Worm (Caenorhabditis elegans) whole organism, L4 larva: ENCODE measurements around the gene EGAP4.1.

Experiments used
- F37D6.2 ChIP-seq: sonication (generic microtip); optimal IDR thresholded peaks from 2 replicates; lab custom pipeline; 2016; ENCODE audit warnings: mild to moderate bottlenecking, missing genetic modification characterization, missing compliant biosample characterization
- R02D3.7 ChIP-seq: fragments of 150-350 bp; sonication (generic microtip); optimal IDR thresholded peaks from 3 replicates; lab custom pipeline; 2014; ENCODE audit warnings: missing biosample characterization, missing genetic modification characterization
- T20F7.1 ChIP-seq: fragments of 200-800 bp; sonication (Bioruptor generic); optimal IDR thresholded peaks from 2 replicates; lab custom pipeline; 2018; ENCODE audit warnings: mild to moderate bottlenecking, missing genetic modification characterization, missing compliant biosample characterization
- T26A8.4 ChIP-seq: fragments of 200-800 bp; sonication (Bioruptor generic); IDR thresholded peaks from 2 replicates; pipeline ENCODE4 v1.3.6; 2022; ENCODE audit warnings: missing genetic modification characterization, missing compliant biosample characterization
- Y105C5A.15 ChIP-seq: fragments of 200-800 bp; sonication (Bioruptor generic); IDR thresholded peaks from 2 replicates; pipeline ENCODE4 v1.3.6; 2022; ENCODE audit warnings: missing genetic modification characterization, missing compliant biosample characterization
- aha-1 ChIP-seq: fragments of 150-350 bp; peaks from one replicate; lab custom pipeline; 2014; ENCODE audit warnings: missing biosample characterization, missing genetic modification characterization
- aly-2 ChIP-seq: sonication (generic microtip); optimal IDR thresholded peaks from 2 replicates; lab custom pipeline; 2018; ENCODE audit warnings: missing biosample characterization, missing genetic modification characterization
- attf-4 ChIP-seq: sonication (generic microtip); optimal IDR thresholded peaks from 3 replicates; lab custom pipeline; 2017; ENCODE audit warnings: missing biosample characterization, missing genetic modification characterization
- ceh-62 ChIP-seq: sonication (generic microtip); optimal IDR thresholded peaks from 2 replicates; lab custom pipeline; 2017; ENCODE audit warnings: missing biosample characterization, missing genetic modification characterization
- ces-1 ChIP-seq: fragments of 150-350 bp; sonication (generic microtip); optimal IDR thresholded peaks from 4 replicates; lab custom pipeline; 2014; ENCODE audit warnings: missing biosample characterization, missing genetic modification reagents, missing genetic modification characterization
- ctbp-1 ChIP-seq: fragments of 200-800 bp; sonication (Bioruptor generic); IDR thresholded peaks from 2 replicates; pipeline ENCODE4 v1.3.6; 2022; ENCODE audit warnings: missing genetic modification reagents, missing genetic modification characterization, missing compliant biosample characterization
- daf-12 ChIP-seq: fragments of 150-350 bp; optimal IDR thresholded peaks from 2 replicates; lab custom pipeline; 2014; ENCODE audit warnings: missing biosample characterization, missing genetic modification reagents, missing genetic modification characterization
- daf-16 ChIP-seq, 3 experiments: sonication (generic microtip); optimal IDR thresholded peaks; 2 replicates each; lab custom pipeline; 2016 to 2017; ENCODE audit warnings: missing genetic modification characterization in 3 of 3, missing genetic modification reagents in 3 of 3, mild to moderate bottlenecking in 2 of 3, missing compliant biosample characterization in 2 of 3, missing biosample characterization in 1 of 3, moderate library complexity in 1 of 3
- daf-8 ChIP-seq: fragments of 200-800 bp; sonication (Bioruptor generic); IDR thresholded peaks from 2 replicates; pipeline ENCODE4 v1.3.6; 2022; ENCODE audit warnings: missing genetic modification characterization, missing compliant biosample characterization
- dmd-6 ChIP-seq: fragments of 200-800 bp; sonication (Bioruptor generic); IDR thresholded peaks from 2 replicates; pipeline ENCODE4 v1.3.6; 2022; ENCODE audit warnings: missing genetic modification reagents, missing genetic modification characterization, missing compliant biosample characterization
- dmd-8 ChIP-seq: fragments of 200-800 bp; sonication (Bioruptor generic); IDR thresholded peaks from 2 replicates; pipeline ENCODE4 v1.3.6; 2022; ENCODE audit warnings: missing genetic modification characterization, missing compliant biosample characterization
- dve-1 ChIP-seq: sonication (generic microtip); optimal IDR thresholded peaks from 2 replicates; lab custom pipeline; 2017; ENCODE audit warnings: antibody characterized with exemption, mild to moderate bottlenecking, missing genetic modification characterization, missing compliant biosample characterization; ENCODE audit not compliant: insufficient read depth
- fos-1 ChIP-seq: fragments of 150-350 bp; optimal IDR thresholded peaks from 2 replicates; lab custom pipeline; 2014; ENCODE audit warnings: missing biosample characterization, missing genetic modification characterization
- hif-1 ChIP-seq, 2 experiments: sonication (generic microtip); optimal IDR thresholded peaks; 2 replicates each; lab custom pipeline; 2016 to 2017; ENCODE audit warnings: missing compliant biosample characterization in 2 of 2, missing genetic modification characterization in 2 of 2, missing genetic modification reagents in 2 of 2, missing genotype in 2 of 2, mild to moderate bottlenecking in 1 of 2
- hlh-11 ChIP-seq: fragments of 200-800 bp; sonication (Bioruptor generic); optimal IDR thresholded peaks from 2 replicates; lab custom pipeline; 2018; ENCODE audit warnings: mild to moderate bottlenecking, missing genetic modification characterization, missing compliant biosample characterization
- jun-1 ChIP-seq: fragments of 150-350 bp; optimal IDR thresholded peaks from 2 replicates; lab custom pipeline; 2014; ENCODE audit warnings: missing biosample characterization, missing genetic modification reagents, missing genetic modification characterization
- lim-7 ChIP-seq: fragments of 200-800 bp; sonication (Bioruptor generic); IDR thresholded peaks from 2 replicates; pipeline ENCODE4 v1.3.6; 2022; ENCODE audit warnings: missing genetic modification characterization, missing compliant biosample characterization
- lsy-2 ChIP-seq, 2 experiments: fragments of 150-350 bp in 1 of 2; sonication (generic microtip) in 1 of 2; optimal IDR thresholded peaks; 2 replicates each; lab custom pipeline; 2014 to 2017; ENCODE audit warnings: missing biosample characterization in 2 of 2, missing genetic modification characterization in 2 of 2
- mdl-1 ChIP-seq, 2 experiments: fragments of 150-350 bp in 1 of 2; sonication (generic microtip) in 1 of 2; optimal IDR thresholded peaks; 2 replicates each; lab custom pipeline; 2014 to 2017; ENCODE audit warnings: missing biosample characterization in 2 of 2, missing genetic modification characterization in 2 of 2
- mdt-29 ChIP-seq: fragments of 200-800 bp; sonication (Bioruptor generic); IDR thresholded peaks from 2 replicates; pipeline ENCODE4 v1.3.6; 2022; ENCODE audit warnings: missing genetic modification reagents, missing genetic modification characterization, missing compliant biosample characterization
- nhr-102 ChIP-seq: sonication (generic microtip); optimal IDR thresholded peaks from 2 replicates; lab custom pipeline; 2016; ENCODE audit warnings: mild to moderate bottlenecking, missing genetic modification characterization, moderate library complexity, missing compliant biosample characterization
- nhr-111 ChIP-seq: fragments of 200-800 bp; sonication (Bioruptor generic); optimal IDR thresholded peaks from 2 replicates; lab custom pipeline; 2018; ENCODE audit warnings: mild to moderate bottlenecking, missing genetic modification characterization, missing compliant biosample characterization
- nhr-25 ChIP-seq: sonication (generic microtip); optimal IDR thresholded peaks from 2 replicates; lab custom pipeline; 2017; ENCODE audit warnings: missing genetic modification characterization, mild to moderate bottlenecking, missing compliant biosample characterization, antibody characterized with exemption, moderate library complexity, borderline replicate concordance; ENCODE audit not compliant: insufficient read depth
- nhr-28 ChIP-seq: fragments of 150-350 bp; optimal IDR thresholded peaks from 2 replicates; lab custom pipeline; 2014; ENCODE audit warnings: missing biosample characterization, missing genetic modification characterization
- nhr-77 ChIP-seq: fragments of 150-350 bp; optimal IDR thresholded peaks from 2 replicates; lab custom pipeline; 2014; ENCODE audit warnings: missing biosample characterization, missing genetic modification characterization
- pha-4 ChIP-seq, 2 experiments: fragments of 150-350 bp in 1 of 2; fragments of 200-800 bp in 1 of 2; sonication (Bioruptor generic) in 1 of 2; IDR thresholded peaks in 1 of 2; optimal IDR thresholded peaks in 1 of 2; 2 replicates each; pipeline versions ENCODE4 v1.3.6 to Lab custom; 2014 to 2022; ENCODE audit warnings: missing genetic modification characterization in 2 of 2, missing genetic modification reagents in 2 of 2, missing biosample characterization in 1 of 2, missing compliant biosample characterization in 1 of 2
- php-3 ChIP-seq: fragments of 200-800 bp; sonication (Bioruptor generic); IDR thresholded peaks from 2 replicates; pipeline ENCODE4 v1.3.6; 2022; ENCODE audit warnings: missing genetic modification reagents, missing genetic modification characterization, missing compliant biosample characterization
- pqm-1 ChIP-seq: sonication (generic microtip); optimal IDR thresholded peaks from 2 replicates; lab custom pipeline; 2017; ENCODE audit warnings: missing biosample characterization, missing genetic modification characterization
- rbr-2 ChIP-seq: sonication (generic microtip); optimal IDR thresholded peaks from 2 replicates; lab custom pipeline; 2016; ENCODE audit warnings: missing genotype, missing genetic modification characterization, missing compliant biosample characterization
- sdz-12 ChIP-seq: fragments of 200-800 bp; sonication (Bioruptor generic); optimal IDR thresholded peaks from 2 replicates; lab custom pipeline; 2018; ENCODE audit warnings: mild to moderate bottlenecking, missing genetic modification characterization, missing compliant biosample characterization
- set-16 ChIP-seq: fragments of 200-800 bp; sonication (Bioruptor generic); IDR thresholded peaks from 2 replicates; pipeline ENCODE4 v1.3.6; 2022; ENCODE audit warnings: missing genetic modification reagents, missing genetic modification characterization, missing compliant biosample characterization
- tra-1 ChIP-seq: fragments of 200-800 bp; sonication (Bioruptor generic); IDR thresholded peaks from 2 replicates; pipeline ENCODE4 v1.3.6; 2022; ENCODE audit warnings: missing genetic modification reagents, missing genetic modification characterization, missing compliant biosample characterization
- unc-62 ChIP-seq, 3 experiments: fragments of 150-350 bp in 1 of 3; sonication (generic microtip); optimal IDR thresholded peaks in 2 of 3; peaks in 1 of 3; 1 replicate in 1 of 3; 2 replicates in 2 of 3; lab custom pipeline; 2014 to 2017; ENCODE audit warnings: missing biosample characterization in 3 of 3, missing genetic modification characterization in 3 of 3, missing genetic modification reagents in 3 of 3, missing genotype in 1 of 3
- vab-7 ChIP-seq: fragments of 200-800 bp; sonication (Bioruptor generic); IDR thresholded peaks from 2 replicates; pipeline ENCODE4 v1.3.6; 2022; ENCODE audit warnings: missing genetic modification reagents, missing genetic modification characterization, missing compliant biosample characterization
- zag-1 ChIP-seq: fragments of 150-350 bp; optimal IDR thresholded peaks from 2 replicates; lab custom pipeline; 2014; ENCODE audit warnings: missing biosample characterization, missing genetic modification characterization
- zip-2 ChIP-seq: fragments of 150-350 bp; optimal IDR thresholded peaks from 2 replicates; lab custom pipeline; 2014; ENCODE audit warnings: missing biosample characterization, missing genetic modification characterization

The EGAP4.1 gene

DNA sequence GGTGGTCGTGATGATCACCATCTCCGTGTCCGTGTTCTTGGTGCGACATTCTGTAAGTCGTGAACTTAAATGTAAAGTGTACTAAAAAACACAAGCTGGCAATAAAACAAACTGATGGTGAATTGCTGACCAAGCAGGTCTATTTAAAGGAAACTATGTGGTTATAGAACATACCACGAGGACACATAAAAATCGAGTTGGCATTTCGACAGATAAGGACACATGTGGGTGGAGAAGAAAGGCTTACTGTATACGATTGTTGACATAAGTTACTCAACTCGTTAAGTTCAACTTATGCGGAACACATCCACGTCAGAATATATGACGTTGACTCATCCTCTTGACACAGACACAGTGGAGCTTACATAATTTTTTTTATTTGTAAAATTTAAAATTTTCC, 8.3 kb downstream of the EGAP4.1 start, which contains the start of gene F53A9.8:
F53A9.8 (minus strand) TSS at position 49 of the 400 bp plus-strand sequence.
- TF ChIP-seq dmd-6 (peak; percentile 50), pqm-1 (tag; lab: Kevin White, UChicago) (peak; percentile 42), nhr-28 (tag; lab: Kevin White, UChicago) (peak; percentile 58), mdl-1 (tag; optimal IDR thresholded peaks at IDR 0.05; lab: Kevin White, UChicago) (peak in 1 of 2 experiments; percentile 43), hlh-11 (tag; lab: Kevin White, UChicago) (peak; percentile 48), lsy-2 (tag; optimal IDR thresholded peaks at IDR 0.05; lab: Kevin White, UChicago) (peak in 1 of 2 experiments; percentile 15), sdz-12 (no peak), dve-1 (peak; percentile 83), attf-4 (tag; lab: Kevin White, UChicago) (no peak), daf-16 (GFP tag; optimal IDR thresholded peaks at IDR 0.05; lab: Kevin White, UChicago) (no peak), daf-16 (tag; optimal IDR thresholded peaks at IDR 0.05; lab: Kevin White, UChicago) (peak; percentile 75), unc-62 (GFP tag; optimal IDR thresholded peaks at IDR 0.05 in 1 of 2; lab: Kevin White, UChicago) (peak; percentile 29 to 31), unc-62 (tag; optimal IDR thresholded peaks at IDR 0.05; lab: Kevin White, UChicago) (no peak), php-3 (GFP tag; lab: Robert Waterston, UW) (peak; percentile 88), Y105C5A.15 (0 out of 2 replicates have a peak, but pooled peaks have one; percentile 20), R02D3.7 (tag; lab: Kevin White, UChicago) (no peak)

DNA sequence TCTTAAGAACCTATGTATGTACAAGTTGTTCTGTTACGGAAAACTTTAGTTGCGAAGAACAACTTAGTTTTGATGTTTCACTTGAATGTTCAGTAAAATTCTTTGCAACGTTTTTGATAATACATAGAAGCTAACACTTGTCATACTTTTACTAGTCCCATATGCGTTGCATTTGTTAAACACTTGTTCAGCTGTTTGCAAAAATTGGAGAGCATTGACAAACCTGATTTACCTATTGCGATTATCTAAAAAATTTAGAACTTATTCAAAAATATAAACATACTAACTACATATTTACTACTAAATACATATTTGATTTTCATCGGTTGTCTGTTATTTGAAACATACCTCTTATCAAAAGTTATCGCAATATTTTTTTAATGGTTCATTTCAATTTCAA, 9.1 kb downstream of the EGAP4.1 start:
- peak; percentile 93 for TF ChIP-seq nhr-77 (tag; lab: Kevin White, UChicago)
- TF ChIP-seq T26A8.4 (GFP tag; lab: Robert Waterston, UW) = 0 out of 2 replicates have a peak, but pooled peaks have one; percentile 10
- peak; percentile 42 for TF ChIP-seq nhr-28 (tag; lab: Kevin White, UChicago)
- peak; percentile 20 for TF ChIP-seq fos-1 (tag; lab: Kevin White, UChicago)
- no peak for TF ChIP-seq daf-12 (tag; lab: Kevin White, UChicago)
- no peak for TF ChIP-seq daf-16 (GFP tag; optimal IDR thresholded peaks at IDR 0.05; lab: Kevin White, UChicago)
- TF ChIP-seq daf-16 (tag; optimal IDR thresholded peaks at IDR 0.05; lab: Kevin White, UChicago) = peak; percentile 71
- TF ChIP-seq hif-1 (tag; optimal IDR thresholded peaks at IDR 0.05; lab: Kevin White, UChicago) = no peak
- TF ChIP-seq php-3 (GFP tag; lab: Robert Waterston, UW) = peak; percentile 28; the same call in 1 of the 2 replicates
- TF ChIP-seq pha-4 (GFP tag; IDR thresholded peaks at IDR 0.05; lab: Robert Waterston, UW) = 0 out of 2 replicates have a peak, but pooled peaks have one; percentile 13
- TF ChIP-seq pha-4 (tag; optimal IDR thresholded peaks at IDR 0.05; lab: Kevin White, UChicago) = no peak
- peak; percentile 34 for TF ChIP-seq T20F7.1 (GFP tag; lab: Kevin White, UChicago)
- peak; percentile 69 for TF ChIP-seq dve-1
- TF ChIP-seq mdt-29 (GFP tag; lab: Robert Waterston, UW) = no peak
- TF ChIP-seq zag-1 = no peak

DNA sequence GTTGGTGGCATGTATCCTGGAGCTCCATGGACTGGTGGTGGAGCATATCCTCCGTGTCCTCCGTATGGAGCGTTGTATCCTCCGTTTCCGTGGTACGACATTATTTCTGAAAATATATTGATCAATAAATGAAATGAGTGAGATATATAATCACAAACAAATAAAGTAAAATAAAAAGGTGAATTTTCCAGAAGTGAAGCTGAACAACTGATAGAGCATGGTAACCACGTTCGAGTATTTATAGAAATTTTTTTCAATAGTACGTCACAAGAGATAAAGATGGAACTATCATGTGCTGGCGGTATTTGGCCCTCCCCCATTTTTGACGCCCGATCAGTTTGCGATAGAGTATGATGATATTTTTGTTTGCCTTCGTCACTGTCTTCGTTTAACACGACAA, 10.4 kb downstream of the EGAP4.1 start, which contains the start of gene F53A9.7:
F53A9.7 (minus strand) TSS at position 101 of the 400 bp plus-strand sequence.
- TF ChIP-seq dve-1 (peak; percentile 13), unc-62 (GFP tag; optimal IDR thresholded peaks at IDR 0.05 in 1 of 2; lab: Kevin White, UChicago) (peak in 1 of 2 experiments; percentile 60), unc-62 (tag; optimal IDR thresholded peaks at IDR 0.05; lab: Kevin White, UChicago) (no peak), aha-1 (tag; lab: Kevin White, UChicago) (peak; percentile 25), dmd-8 (GFP tag; lab: Robert Waterston, UW) (no peak)

DNA sequence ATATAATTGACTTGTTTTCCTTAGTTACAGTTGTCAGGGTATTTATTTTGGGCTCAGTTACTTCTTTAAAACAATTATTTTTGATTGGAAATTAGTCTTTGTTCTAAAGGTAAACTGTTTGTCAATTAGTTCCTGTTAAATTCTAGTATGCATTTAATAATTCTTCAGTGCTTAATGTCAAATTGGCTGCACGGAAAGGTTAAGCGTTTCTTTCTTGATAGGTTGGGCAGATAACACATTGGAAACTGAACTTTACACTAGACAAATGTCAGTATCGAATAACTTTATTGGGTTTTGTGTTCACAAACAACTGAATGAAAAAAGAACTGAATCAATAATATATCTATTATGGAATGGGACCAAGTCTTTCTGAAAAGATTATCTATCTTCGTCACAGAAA, 12.4 kb downstream of the EGAP4.1 start:
- no peak for TF ChIP-seq rbr-2 (tag; lab: Kevin White, UChicago)
- TF ChIP-seq unc-62 (GFP tag; optimal IDR thresholded peaks at IDR 0.05 in 1 of 2; lab: Kevin White, UChicago) = no peak
- TF ChIP-seq unc-62 (tag; optimal IDR thresholded peaks at IDR 0.05; lab: Kevin White, UChicago) = no peak
- TF ChIP-seq zip-2 = no peak
- TF ChIP-seq tra-1 (GFP tag; lab: Robert Waterston, UW) = no peak
- no peak for TF ChIP-seq ces-1 (GFP tag; lab: Kevin White, UChicago)
- TF ChIP-seq nhr-102 (tag; lab: Kevin White, UChicago) = no peak
- TF ChIP-seq jun-1 (tag; lab: Kevin White, UChicago) = no peak
- TF ChIP-seq nhr-111 = no peak
- no peak for TF ChIP-seq set-16 (GFP tag; lab: Robert Waterston, UW)
- TF ChIP-seq daf-8 (GFP tag; lab: Robert Waterston, UW) = no peak
- no peak for TF ChIP-seq ceh-62 (tag; lab: Kevin White, UChicago)
- no peak for TF ChIP-seq nhr-25 (tag; lab: Kevin White, UChicago)
- no peak for TF ChIP-seq nhr-28 (tag; lab: Kevin White, UChicago)
- TF ChIP-seq dmd-6 = peak; percentile 42
- peak; percentile 42 for TF ChIP-seq dve-1
- no peak for TF ChIP-seq aly-2
- TF ChIP-seq F37D6.2 (tag; lab: Kevin White, UChicago) = no peak
- TF ChIP-seq aha-1 (tag; lab: Kevin White, UChicago) = peak; percentile 16
- no peak for TF ChIP-seq lim-7
- TF ChIP-seq daf-12 (tag; lab: Kevin White, UChicago) = no peak
- TF ChIP-seq ctbp-1 = no peak
- no peak for TF ChIP-seq daf-16 (GFP tag; optimal IDR thresholded peaks at IDR 0.05; lab: Kevin White, UChicago)
- peak; percentile 66 for TF ChIP-seq daf-16 (tag; optimal IDR thresholded peaks at IDR 0.05; lab: Kevin White, UChicago)
- TF ChIP-seq vab-7 (GFP tag; lab: Robert Waterston, UW) = no peak
